ENCODE assay signal across 6 worm cellular contexts in the genomic region with DNA sequence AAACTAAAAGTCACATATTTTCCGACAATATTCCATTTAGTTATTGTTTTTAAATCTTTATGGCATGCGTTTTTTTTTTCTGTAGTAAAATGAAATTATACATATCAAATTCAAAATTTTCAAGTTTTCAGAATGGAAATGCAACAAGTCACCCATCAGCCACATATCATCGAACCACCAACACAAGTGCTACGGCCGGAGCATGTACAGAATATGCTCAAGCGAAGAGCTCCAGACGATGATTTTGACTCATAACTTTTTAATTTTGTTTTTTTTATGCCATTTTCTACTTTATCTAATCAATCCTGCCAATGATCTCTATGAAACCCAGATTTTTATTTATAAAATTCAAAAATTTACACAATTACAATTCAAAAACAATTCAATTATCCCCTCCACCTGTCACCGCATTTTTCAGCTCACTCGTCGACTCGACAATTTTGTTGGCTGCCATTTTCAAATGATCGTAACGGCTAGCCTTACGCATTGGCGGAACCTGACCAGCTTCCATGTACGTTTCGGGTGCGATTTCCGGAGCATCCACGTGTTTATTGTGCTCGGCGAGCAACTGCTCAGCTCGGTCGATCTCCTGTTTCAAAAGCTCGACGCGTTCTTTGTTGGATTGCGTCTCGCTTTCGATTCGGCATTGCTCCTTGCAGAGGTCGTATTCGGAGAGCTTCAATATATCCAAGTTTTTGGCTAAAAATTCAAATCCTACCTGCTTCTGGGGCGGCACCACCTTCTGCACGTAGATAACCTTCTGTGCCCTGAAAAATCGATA.
A peak's percentile ranks its signal among the peaks of the same experiment; 100 is the strongest.
TF ChIP-seq lines count a peak whose summit lies in the region.

No protein-coding gene starts in this region.

TF ChIP-seq in whole organism, L1 larva, 84 proteins besides CTCF, POLR2A, EP300 and RAD21:
- TF ChIP-seq mab-9 (GFP tag; IDR thresholded peaks at IDR 0.05; lab: Robert Waterston, UW) (no peak), ets-5 (GFP tag; IDR thresholded peaks at IDR 0.05; lab: Robert Waterston, UW) (no peak), elt-2 (tag; optimal IDR thresholded peaks at IDR 0.05; lab: Kevin White, UChicago) (peak; percentile 4), fkh-8 (tag; optimal IDR thresholded peaks at IDR 0.05; lab: Kevin White, UChicago) (no peak), nhr-90 (tag; optimal IDR thresholded peaks at IDR 0.05; lab: Kevin White, UChicago; ENCODE audit: poor library complexity) (peak; percentile 16), ama-1 (optimal IDR thresholded peaks at IDR 0.05; lab: Kevin White, UChicago) (peak; percentile 26), ceh-63 (GFP tag; optimal IDR thresholded peaks at IDR 0.05; lab: Kevin White, UChicago) (peak; percentile 62)

TF ChIP-seq in whole organism, L2 larva, 48 proteins besides CTCF, POLR2A, EP300 and RAD21:
- TF ChIP-seq lin-13 (GFP tag; optimal IDR thresholded peaks at IDR 0.05; lab: Kevin White, UChicago) (peak; percentile 26), ceh-82 (tag; optimal IDR thresholded peaks at IDR 0.05; lab: Kevin White, UChicago) (no peak), nhr-11 (tag; optimal IDR thresholded peaks at IDR 0.05; lab: Kevin White, UChicago) (no peak), blmp-1 (tag; optimal IDR thresholded peaks at IDR 0.05; lab: Kevin White, UChicago; ENCODE audit: insufficient read depth) (no peak)

TF ChIP-seq in whole organism, L3 larva, 47 proteins besides CTCF, POLR2A, EP300 and RAD21:
- TF ChIP-seq elt-2 (tag; optimal IDR thresholded peaks at IDR 0.05; lab: Kevin White, UChicago), result peak; percentile 30
- no peak for TF ChIP-seq hmg-11 (tag; optimal IDR thresholded peaks at IDR 0.05; lab: Kevin White, UChicago)
- peak; percentile 58 for TF ChIP-seq ama-1 (optimal IDR thresholded peaks at IDR 0.05; lab: Kevin White, UChicago)
- TF ChIP-seq ceh-28 (tag; optimal IDR thresholded peaks at IDR 0.05; lab: Kevin White, UChicago), result peak; percentile 6
TF ChIP-seq in whole organism, L3 larva: peak in this region for 3.

TF ChIP-seq in whole organism, L4 larva, 104 proteins besides CTCF, POLR2A, EP300 and RAD21 (continues in another document):
- TF ChIP-seq nhr-102 (tag; optimal IDR thresholded peaks at IDR 0.05; lab: Kevin White, UChicago), result peak; percentile 31
- TF ChIP-seq php-3 (GFP tag; IDR thresholded peaks at IDR 0.05; lab: Robert Waterston, UW), result peak; percentile 33; the same call in 1 of the 2 replicates
- TF ChIP-seq hmg-1.1 (GFP tag; IDR thresholded peaks at IDR 0.05; lab: Robert Waterston, UW), result no peak
- TF ChIP-seq lin-38 (GFP tag; IDR thresholded peaks at IDR 0.05; lab: Robert Waterston, UW), result 0 out of 2 replicates have a peak, but pooled peaks have one; percentile 4
- TF ChIP-seq egl-43 (GFP tag; IDR thresholded peaks at IDR 0.05; lab: Robert Waterston, UW), result peak; percentile 73
- TF ChIP-seq aha-1 (tag; lab: Kevin White, UChicago), result peak; percentile 31
- peak; percentile 40 for TF ChIP-seq set-16 (GFP tag; IDR thresholded peaks at IDR 0.05; lab: Robert Waterston, UW)
- TF ChIP-seq tag-97 (GFP tag; IDR thresholded peaks at IDR 0.05; lab: Robert Waterston, UW), result no peak
- no peak for TF ChIP-seq hlh-30 (tag; optimal IDR thresholded peaks at IDR 0.05; lab: Kevin White, UChicago; ENCODE audit: insufficient read depth)
- TF ChIP-seq ama-1 (optimal IDR thresholded peaks at IDR 0.05; lab: Kevin White, UChicago), result peak; percentile 25
- TF ChIP-seq daf-19 (GFP tag; conservative IDR thresholded peaks at IDR 0.05; lab: Robert Waterston, UW), result no peak
- TF ChIP-seq dve-1 (tag; optimal IDR thresholded peaks at IDR 0.05; lab: Kevin White, UChicago; ENCODE audit: insufficient read depth), result peak; percentile 46
- TF ChIP-seq hif-1 (tag; optimal IDR thresholded peaks at IDR 0.05; lab: Kevin White, UChicago), result peak in 1 of 2 experiments; percentile 22
- TF ChIP-seq T26A8.4 (GFP tag; IDR thresholded peaks at IDR 0.05; lab: Robert Waterston, UW), result peak; percentile 54; the same call in 1 of the 2 replicates
- peak in 1 of 2 experiments; percentile 16 for TF ChIP-seq lsy-2 (tag; optimal IDR thresholded peaks at IDR 0.05; lab: Kevin White, UChicago)
- TF ChIP-seq zip-2 (tag; optimal IDR thresholded peaks at IDR 0.05; lab: Kevin White, UChicago), result no peak
- TF ChIP-seq saeg-2 (GFP tag; IDR thresholded peaks at IDR 0.05; lab: Robert Waterston, UW), result 0 out of 2 replicates have a peak, but pooled peaks have one; percentile 12
- TF ChIP-seq ceh-28 (tag; optimal IDR thresholded peaks at IDR 0.05; lab: Kevin White, UChicago), result peak; percentile 31
- TF ChIP-seq ceh-32 (tag; optimal IDR thresholded peaks at IDR 0.05; lab: Kevin White, UChicago; ENCODE audit: poor library complexity), result no peak
- TF ChIP-seq daf-16 (GFP tag; optimal IDR thresholded peaks at IDR 0.05; lab: Kevin White, UChicago), result peak in 1 of 2 experiments; percentile 2
- peak; percentile 50 for TF ChIP-seq daf-16 (tag; optimal IDR thresholded peaks at IDR 0.05; lab: Kevin White, UChicago)

TF ChIP-seq in whole organism, midembryonic, 9 proteins besides CTCF, POLR2A, EP300 and RAD21:
- TF ChIP-seq ref-1 (GFP tag; conservative IDR thresholded peaks at IDR 0.05; lab: Robert Waterston, UW) (no peak), T22C8.4 (GFP tag; IDR thresholded peaks at IDR 0.05; lab: Robert Waterston, UW) (peak; percentile 16; the same call in 1 of the 2 replicates), klf-2 (GFP tag; conservative IDR thresholded peaks at IDR 0.05; lab: Robert Waterston, UW) (no peak), ztf-23 (GFP tag; IDR thresholded peaks at IDR 0.05; lab: Robert Waterston, UW) (no peak), flt-1 (GFP tag; IDR thresholded peaks at IDR 0.05; lab: Robert Waterston, UW) (0 out of 2 replicates have a peak, but pooled peaks have one; percentile 60), cog-1 (tag; optimal IDR thresholded peaks at IDR 0.05; lab: Kevin White, UChicago) (no peak), tab-1 (GFP tag; IDR thresholded peaks at IDR 0.05; lab: Robert Waterston, UW) (no peak), ztf-29 (GFP tag; IDR thresholded peaks at IDR 0.05; lab: Robert Waterston, UW) (no peak), med-1 (GFP tag; optimal IDR thresholded peaks at IDR 0.05; lab: Kevin White, UChicago; ENCODE audit: insufficient read depth) (no peak)
TF ChIP-seq in whole organism, midembryonic: peak in this region for 2.

TF ChIP-seq in whole organism, young adult, 124 proteins besides CTCF, POLR2A, EP300 and RAD21 (continues in another document):
- TF ChIP-seq snpc-3.4 (tag; optimal IDR thresholded peaks at IDR 0.05; lab: Kevin White, UChicago), result no peak
- no peak for TF ChIP-seq zim-3 (tag; optimal IDR thresholded peaks at IDR 0.05; lab: Kevin White, UChicago)
- peak; percentile 22; the same call in 1 of the 2 replicates for TF ChIP-seq D2030.7 (GFP tag; IDR thresholded peaks at IDR 0.05; lab: Robert Waterston, UW)
- TF ChIP-seq xnd-1 (tag; optimal IDR thresholded peaks at IDR 0.05; lab: Kevin White, UChicago), result no peak
- no peak for TF ChIP-seq fkh-3 (tag; optimal IDR thresholded peaks at IDR 0.05; lab: Kevin White, UChicago)
- no peak for TF ChIP-seq ztf-22 (GFP tag; optimal IDR thresholded peaks at IDR 0.05; lab: Kevin White, UChicago)
- no peak for TF ChIP-seq nfya-1 (tag; optimal IDR thresholded peaks at IDR 0.05; lab: Kevin White, UChicago; ENCODE audit: borderline replicate concordance, insufficient read depth)
- TF ChIP-seq Y67H2A.10 (GFP tag; conservative IDR thresholded peaks at IDR 0.05; lab: Robert Waterston, UW), result no peak
- no peak for TF ChIP-seq Y79H2A.3 (GFP tag; conservative IDR thresholded peaks at IDR 0.05; lab: Robert Waterston, UW)
- TF ChIP-seq snpc-1.1 (tag; optimal IDR thresholded peaks at IDR 0.05; lab: Kevin White, UChicago; ENCODE audit: insufficient read depth), result no peak
- peak; percentile 72 for TF ChIP-seq madf-10 (tag; optimal IDR thresholded peaks at IDR 0.05; lab: Kevin White, UChicago)
- TF ChIP-seq lin-54 (GFP tag; optimal IDR thresholded peaks at IDR 0.05; lab: Kevin White, UChicago), result peak; percentile 29
- no peak for TF ChIP-seq ets-4 (GFP tag; optimal IDR thresholded peaks at IDR 0.05; lab: Kevin White, UChicago)
- TF ChIP-seq ceh-27 (GFP tag; optimal IDR thresholded peaks at IDR 0.05; lab: Kevin White, UChicago), result no peak
- TF ChIP-seq egl-18 (GFP tag; IDR thresholded peaks at IDR 0.05; lab: Robert Waterston, UW), result no peak
- no peak for TF ChIP-seq mes-4 (tag; optimal IDR thresholded peaks at IDR 0.05; lab: Kevin White, UChicago)
- TF ChIP-seq ZK185.1 (tag; optimal IDR thresholded peaks at IDR 0.05; lab: Kevin White, UChicago; ENCODE audit: poor library complexity, severe bottlenecking), result peak; percentile 37
- TF ChIP-seq F23B12.7 (tag; optimal IDR thresholded peaks at IDR 0.05; lab: Kevin White, UChicago; ENCODE audit: insufficient read depth), result no peak
- TF ChIP-seq F39B2.1 (GFP tag; IDR thresholded peaks at IDR 0.05; lab: Robert Waterston, UW), result no peak
- TF ChIP-seq ztf-3 (GFP tag; optimal IDR thresholded peaks at IDR 0.05; lab: Kevin White, UChicago), result no peak
- peak; percentile 49 for TF ChIP-seq atf-7 (tag; optimal IDR thresholded peaks at IDR 0.05; lab: Kevin White, UChicago)
- TF ChIP-seq mel-28 (tag; optimal IDR thresholded peaks at IDR 0.05; lab: Kevin White, UChicago; ENCODE audit: borderline replicate concordance), result no peak
- TF ChIP-seq cebp-2 (GFP tag; IDR thresholded peaks at IDR 0.05; lab: Robert Waterston, UW), result no peak
- TF ChIP-seq hlh-26 (GFP tag; conservative IDR thresholded peaks at IDR 0.05; lab: Robert Waterston, UW), result no peak
- TF ChIP-seq rpc-1 (optimal IDR thresholded peaks at IDR 0.05; lab: Kevin White, UChicago), result no peak
- TF ChIP-seq rpc-1 (tag; optimal IDR thresholded peaks at IDR 0.05; lab: Kevin White, UChicago), result no peak
- TF ChIP-seq nhr-90 (tag; optimal IDR thresholded peaks at IDR 0.05; lab: Kevin White, UChicago), result peak; percentile 60
- TF ChIP-seq cebp-1 (GFP tag; IDR thresholded peaks at IDR 0.05; lab: Robert Waterston, UW), result 0 out of 2 replicates have a peak, but pooled peaks have one; percentile 7
- TF ChIP-seq cebp-1 (tag; optimal IDR thresholded peaks at IDR 0.05; lab: Kevin White, UChicago), result peak; percentile 53
- peak; percentile 77; the same call in 1 of the 2 replicates for TF ChIP-seq Y53G8AR.9 (GFP tag; conservative IDR thresholded peaks at IDR 0.05; lab: Robert Waterston, UW)
- TF ChIP-seq K12H6.12 (tag; optimal IDR thresholded peaks at IDR 0.05; lab: Kevin White, UChicago), result no peak
- TF ChIP-seq hrde-1 (tag; optimal IDR thresholded peaks at IDR 0.05; lab: Kevin White, UChicago; ENCODE audit: borderline replicate concordance), result peak; percentile 28
- no peak for TF ChIP-seq aptf-2 (GFP tag; conservative IDR thresholded peaks at IDR 0.05; lab: Robert Waterston, UW)
- TF ChIP-seq tbp1 (GFP tag; optimal IDR thresholded peaks at IDR 0.05; lab: Kevin White, UChicago), result peak; percentile 27
- no peak for TF ChIP-seq sea-2 (GFP tag; IDR thresholded peaks at IDR 0.05; lab: Robert Waterston, UW)
- TF ChIP-seq nhr-120 (GFP tag; IDR thresholded peaks at IDR 0.05; lab: Robert Waterston, UW), result no peak
- TF ChIP-seq B0261.1 (tag; optimal IDR thresholded peaks at IDR 0.05; lab: Kevin White, UChicago), result no peak
